Worm (Caenorhabditis elegans): ENCODE measurements around the gene fig-1.

Gene fig-1

ce11 chrV:11012419-11012818 is 31.4 kb upstream of the fig-1 start, which contains the start of gene C13G3.1:
TSS of gene C13G3.1 (minus strand) at chrV:11012465.
- no peak for TF ChIP-seq ztf-22 (GFP tag; optimal IDR thresholded peaks at IDR 0.05)
- TF ChIP-seq hmg-1.2 (GFP tag; IDR thresholded peaks at IDR 0.05), result peak; percentile 62

ce11 chrV:11011807-11012206 is 30.8 kb upstream of the fig-1 start:
- no peak for TF ChIP-seq B0035.1 (tag; optimal IDR thresholded peaks at IDR 0.05)
- TF ChIP-seq C17E4.6 (GFP tag; IDR thresholded peaks at IDR 0.05), result no peak
- TF ChIP-seq nhr-80 (tag; optimal IDR thresholded peaks at IDR 0.05), result peak; percentile 13
- TF ChIP-seq aptf-2 (GFP tag; conservative IDR thresholded peaks at IDR 0.05), result no peak
- TF ChIP-seq snpc-1.3 (tag; optimal IDR thresholded peaks at IDR 0.05; ENCODE audit: insufficient read depth), result no peak
- 0 out of 2 replicates have a peak, but pooled peaks have one; percentile 30 for TF ChIP-seq lin-26 (GFP tag; IDR thresholded peaks at IDR 0.05)
- no peak for TF ChIP-seq B0261.1 (tag; optimal IDR thresholded peaks at IDR 0.05)
- no peak for TF ChIP-seq attf-3 (GFP tag; conservative IDR thresholded peaks at IDR 0.05)
- no peak for TF ChIP-seq sptf-2 (GFP tag; optimal IDR thresholded peaks at IDR 0.05)

ce11 chrV:11010768-11011167 is 29.8 kb upstream of the fig-1 start:
- TF ChIP-seq ama-1 (optimal IDR thresholded peaks at IDR 0.05) (no peak), ama-1 (GFP tag; optimal IDR thresholded peaks at IDR 0.05) (no peak), bed-1 (GFP tag; IDR thresholded peaks at IDR 0.05) (no peak), madf-3 (GFP tag; IDR thresholded peaks at IDR 0.05) (no peak), fkh-3 (tag; optimal IDR thresholded peaks at IDR 0.05) (no peak), snpc-1.1 (tag; optimal IDR thresholded peaks at IDR 0.05; ENCODE audit: insufficient read depth) (no peak), tbx-9 (tag; optimal IDR thresholded peaks at IDR 0.05; ENCODE audit: borderline replicate concordance) (no peak), Y56A3A.18 (GFP tag; IDR thresholded peaks at IDR 0.05) (no peak), ceh-58 (GFP tag; IDR thresholded peaks at IDR 0.05) (no peak), somi-1 (GFP tag; optimal IDR thresholded peaks at IDR 0.05) (no peak), nhr-179 (tag; optimal IDR thresholded peaks at IDR 0.05) (no peak), bed-2 (GFP tag; IDR thresholded peaks at IDR 0.05) (no peak), gei-17 (GFP tag; optimal IDR thresholded peaks at IDR 0.05) (no peak)

- TF ChIP-seq let-607 (tag; optimal IDR thresholded peaks at IDR 0.05) (peak in 1 of 2 experiments; percentile 74), pbrm-1 (GFP tag; IDR thresholded peaks at IDR 0.05) (0 out of 2 replicates have a peak, but pooled peaks have one; percentile 7), unc-62 (GFP tag; optimal IDR thresholded peaks at IDR 0.05) (peak; percentile 35), F37B4.10 (GFP tag; IDR thresholded peaks at IDR 0.05) (no peak), madf-6 (GFP tag; IDR thresholded peaks at IDR 0.05) (no peak), dox-1 (GFP tag; IDR thresholded peaks at IDR 0.05) (peak; percentile 60), ets-4 (GFP tag; optimal IDR thresholded peaks at IDR 0.05) (peak; percentile 73), sptf-2 (GFP tag; optimal IDR thresholded peaks at IDR 0.05) (no peak), tbp1 (GFP tag; optimal IDR thresholded peaks at IDR 0.05) (peak; percentile 2), madf-10 (tag; optimal IDR thresholded peaks at IDR 0.05) (peak; percentile 13), atf-7 (tag; optimal IDR thresholded peaks at IDR 0.05) (peak; percentile 69), nhr-80 (tag; optimal IDR thresholded peaks at IDR 0.05) (peak; percentile 99), ztf-22 (GFP tag; optimal IDR thresholded peaks at IDR 0.05) (peak; percentile 89), nhr-90 (tag; optimal IDR thresholded peaks at IDR 0.05) (peak; percentile 62), zfh-2 (GFP tag; conservative IDR thresholded peaks at IDR 0.05) (no peak), lin-40 (tag; optimal IDR thresholded peaks at IDR 0.05) (peak; percentile 4), F22D6.2 (tag; optimal IDR thresholded peaks at IDR 0.05) (peak; percentile 8), cebp-1 (GFP tag; IDR thresholded peaks at IDR 0.05) (no peak), cebp-1 (tag; optimal IDR thresholded peaks at IDR 0.05) (peak; percentile 22)
Measured at ce11 chrV:11009124-11009524, 28.1 kb upstream of the fig-1 start.
